Fruit fly (Drosophila melanogaster) Kc167 (cell line): Measurements from ENCODE around the gene Rpp20.

ENCODE experiments used
- Myc ChIP-seq: fragments of >200 bp; optimal IDR thresholded peaks from 2 replicates; lab custom pipeline; 2017; ENCODE audit warnings: missing external identifiers
- Sin3A ChIP-seq: fragments of >200 bp; optimal IDR thresholded peaks from 2 replicates; lab custom pipeline; 2018; ENCODE audit warnings: missing external identifiers
- h ChIP-seq: fragments of >200 bp; optimal IDR thresholded peaks from 3 replicates; lab custom pipeline; 2018; ENCODE audit warnings: missing external identifiers
- insv ChIP-seq: fragments of >200 bp; optimal IDR thresholded peaks from 3 replicates; lab custom pipeline; 2018; ENCODE audit warnings: missing external identifiers
- psq ChIP-seq: fragments of >200 bp; optimal IDR thresholded peaks from 2 replicates; lab custom pipeline; 2017; ENCODE audit warnings: missing external identifiers
- ttk ChIP-seq: sonication (Bioruptor generic); optimal IDR thresholded peaks from 2 replicates; lab custom pipeline; 2017; ENCODE audit warnings: missing external identifiers

dm6 chrX:19754152-19754579 lies 9.9 kb downstream of the Rpp20 start:
- TF ChIP-seq psq (lab: Kevin White, UChicago): no peak
- no peak for TF ChIP-seq Sin3A (lab: Kevin White, UChicago)
- no peak for TF ChIP-seq ttk (lab: Kevin White, UChicago)
- TF ChIP-seq Myc (lab: Kevin White, UChicago): no peak
- no peak for TF ChIP-seq insv (lab: Kevin White, UChicago)
- no peak for TF ChIP-seq h (lab: Kevin White, UChicago)
